Fruit fly (Drosophila melanogaster): ENCODE results near the gene CG46339.

DNA sequence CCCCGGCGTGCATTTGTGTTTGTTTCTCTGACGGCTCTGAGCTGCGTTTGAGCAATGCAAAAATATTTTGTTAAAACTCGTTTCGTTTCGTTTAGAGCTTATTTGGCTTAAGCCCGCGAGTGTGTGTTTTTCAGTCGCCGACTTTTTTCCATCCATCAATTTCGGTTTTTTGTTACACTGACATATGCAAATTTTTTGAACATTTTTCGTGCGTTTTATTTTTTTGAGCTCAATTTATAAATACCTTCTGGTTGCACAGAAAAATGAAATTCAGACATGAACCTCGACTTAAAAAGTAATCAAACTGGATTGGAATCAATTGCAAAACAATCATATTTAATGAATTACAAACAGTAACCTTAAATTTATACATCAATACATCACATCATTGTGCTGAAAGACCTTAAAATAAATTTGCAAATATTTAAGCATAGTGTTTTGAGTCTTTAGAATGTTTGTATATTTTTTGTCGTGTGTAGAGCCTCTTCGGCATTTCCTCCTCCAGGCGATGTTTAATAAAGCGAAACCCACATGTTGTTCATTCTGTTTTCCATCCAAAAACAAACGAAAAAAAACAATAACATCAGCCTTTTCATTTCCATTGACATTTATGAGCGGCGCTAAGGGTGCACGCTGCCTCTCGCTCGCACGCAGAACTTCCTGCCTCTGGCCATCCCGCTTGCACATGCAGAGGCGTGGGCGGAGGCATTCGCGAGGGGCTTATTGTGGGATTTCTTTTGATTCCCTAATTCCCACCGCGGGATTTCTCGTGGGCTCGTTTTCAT is 33.1 kb upstream of the CG46339 start:
- no peak for TF ChIP-seq CG6854 (GFP tag; optimal IDR thresholded peaks at IDR 0.05)
- TF ChIP-seq CG6163 (GFP tag; IDR thresholded peaks at IDR 0.05), result no peak
- no peak for TF ChIP-seq CG16779 (tag; optimal IDR thresholded peaks at IDR 0.05)
- no peak for TF ChIP-seq Gug (GFP tag; IDR thresholded peaks at IDR 0.05)
